Fruit fly (Drosophila melanogaster) whole organism, embryonic: Measurements from ENCODE around the gene CG31548.

Source experiments
- CG10267 ChIP-seq: fragments of 200-800 bp; sonication (Bioruptor generic); optimal IDR thresholded peaks from 2 replicates; lab custom pipeline; 2018; ENCODE audit warnings: missing biosample characterization, mild to moderate bottlenecking, missing genetic modification characterization, moderate library complexity
- CG10274 ChIP-seq: fragments of 200-800 bp; sonication (Bioruptor generic); optimal IDR thresholded peaks from 3 replicates; lab custom pipeline; 2017; ENCODE audit warnings: missing biosample characterization, mild to moderate bottlenecking, missing genetic modification characterization
- CG10462 ChIP-seq: fragments of 200-800 bp; sonication (Bioruptor generic); optimal IDR thresholded peaks from 2 replicates; lab custom pipeline; 2016; ENCODE audit warnings: missing biosample characterization, missing genetic modification characterization
- CG12071 ChIP-seq: fragments of 200-800 bp; sonication (Bioruptor generic); optimal IDR thresholded peaks from 3 replicates; lab custom pipeline; 2018; ENCODE audit warnings: missing biosample characterization, mild to moderate bottlenecking, missing genetic modification characterization
- CG12391 ChIP-seq: fragments of 200-800 bp; sonication (Bioruptor generic); optimal IDR thresholded peaks from 3 replicates; lab custom pipeline; 2018; ENCODE audit warnings: missing biosample characterization, mild to moderate bottlenecking, missing genetic modification characterization, moderate library complexity
- CG12744 ChIP-seq: fragments of 200-800 bp; sonication (Bioruptor generic); optimal IDR thresholded peaks from 2 replicates; lab custom pipeline; 2016; ENCODE audit warnings: missing biosample characterization, missing genetic modification characterization
- CG13296 ChIP-seq: fragments of 200-800 bp; sonication (Bioruptor generic); optimal IDR thresholded peaks from 3 replicates; lab custom pipeline; 2018; ENCODE audit warnings: missing biosample characterization, mild to moderate bottlenecking, missing genetic modification characterization
- CG13424 ChIP-seq: fragments of 200-800 bp; sonication (Bioruptor generic); optimal IDR thresholded peaks from 2 replicates; lab custom pipeline; 2019; ENCODE audit warnings: missing biosample characterization, mild to moderate bottlenecking, missing genetic modification characterization, moderate library complexity
- CG13775 ChIP-seq: fragments of 200-800 bp; sonication (Bioruptor generic); optimal IDR thresholded peaks from 3 replicates; lab custom pipeline; 2017; ENCODE audit warnings: missing biosample characterization, mild to moderate bottlenecking, missing genetic modification characterization
- CG15269 ChIP-seq: fragments of 200-800 bp; sonication (Bioruptor generic); optimal IDR thresholded peaks from 2 replicates; lab custom pipeline; 2018; ENCODE audit warnings: missing biosample characterization, mild to moderate bottlenecking, missing genetic modification characterization, moderate library complexity
- CG1647 ChIP-seq: fragments of 200-800 bp; sonication (Bioruptor generic); optimal IDR thresholded peaks from 3 replicates; lab custom pipeline; 2016; ENCODE audit warnings: missing biosample characterization, missing genetic modification characterization
- CG17385 ChIP-seq: fragments of 200-800 bp; sonication (Bioruptor generic); optimal IDR thresholded peaks from 3 replicates; lab custom pipeline; 2018; ENCODE audit warnings: missing biosample characterization, mild to moderate bottlenecking, missing genetic modification characterization
- CG18764 ChIP-seq: fragments of 200-800 bp; sonication (Bioruptor generic); optimal IDR thresholded peaks from 3 replicates; lab custom pipeline; 2016; ENCODE audit warnings: missing biosample characterization, missing genetic modification characterization
- CG2712 ChIP-seq: fragments of 200-800 bp; optimal IDR thresholded peaks from 3 replicates; lab custom pipeline; 2019; ENCODE audit warnings: missing biosample characterization, mild to moderate bottlenecking, missing genetic modification characterization, moderate library complexity
- CG3163 ChIP-seq: fragments of 200-800 bp; sonication (Bioruptor generic); optimal IDR thresholded peaks from 3 replicates; lab custom pipeline; 2016; ENCODE audit warnings: missing biosample characterization, missing genetic modification characterization
- CG4282 ChIP-seq: fragments of 200-800 bp; sonication (Bioruptor generic); optimal IDR thresholded peaks from 2 replicates; lab custom pipeline; 2016; ENCODE audit warnings: missing biosample characterization, missing genetic modification characterization
- CG4424 ChIP-seq: fragments of 200-800 bp; sonication (Bioruptor generic); optimal IDR thresholded peaks from 3 replicates; lab custom pipeline; 2016; ENCODE audit warnings: missing biosample characterization, missing genetic modification characterization
- CG6654 ChIP-seq: fragments of 200-800 bp; sonication (Bioruptor generic); optimal IDR thresholded peaks from 2 replicates; lab custom pipeline; 2017; ENCODE audit warnings: missing biosample characterization, mild to moderate bottlenecking, missing genetic modification characterization
- Camta ChIP-seq: fragments of 200-800 bp; sonication (Bioruptor generic); optimal IDR thresholded peaks from 2 replicates; lab custom pipeline; 2016; ENCODE audit warnings: missing biosample characterization, missing genetic modification characterization
- Chrac-16 ChIP-seq: fragments of 200-800 bp; sonication (Bioruptor generic); optimal IDR thresholded peaks from 3 replicates; lab custom pipeline; 2016; ENCODE audit warnings: missing biosample characterization, missing genetic modification characterization
- Dad ChIP-seq: fragments of 200-800 bp; sonication (Bioruptor generic); optimal IDR thresholded peaks from 3 replicates; lab custom pipeline; 2016; ENCODE audit warnings: missing biosample characterization, missing genetic modification characterization
- Deaf1 ChIP-seq: fragments of 200-800 bp; optimal IDR thresholded peaks from 3 replicates; lab custom pipeline; 2019; ENCODE audit warnings: missing biosample characterization, mild to moderate bottlenecking, missing genetic modification characterization, moderate library complexity
- Fer2 ChIP-seq: fragments of 200-800 bp; sonication (Bioruptor generic); optimal IDR thresholded peaks from 2 replicates; lab custom pipeline; 2018; ENCODE audit warnings: missing biosample characterization, mild to moderate bottlenecking, missing genetic modification characterization, moderate library complexity
- Hsf ChIP-seq: fragments of 200-800 bp; sonication (Bioruptor generic); optimal IDR thresholded peaks from 3 replicates; lab custom pipeline; 2016; ENCODE audit warnings: missing biosample characterization, missing genetic modification characterization
- Jarid2 ChIP-seq: fragments of 200-800 bp; sonication (Bioruptor generic); optimal IDR thresholded peaks from 3 replicates; lab custom pipeline; 2017; ENCODE audit warnings: mild to moderate bottlenecking, missing biosample characterization, missing genetic modification reagents, missing genetic modification characterization
- Med ChIP-seq: fragments of 200-800 bp; sonication (Bioruptor generic); peaks from one replicate; lab custom pipeline; 2016; ENCODE audit warnings: missing biosample characterization, missing genetic modification characterization, mild to moderate bottlenecking, inconsistent platforms, moderate library complexity
- NC2β ChIP-seq: fragments of 200-800 bp; sonication (Bioruptor generic); optimal IDR thresholded peaks from 2 replicates; lab custom pipeline; 2016; ENCODE audit warnings: missing biosample characterization, missing genetic modification characterization
- Nf-YA ChIP-seq: fragments of 200-800 bp; sonication (Bioruptor generic); IDR thresholded peaks from 2 replicates; pipeline ENCODE4 v1.3.6; 2022; ENCODE audit warnings: missing biosample characterization, missing genetic modification characterization
- Nf-YB ChIP-seq: fragments of 200-800 bp; sonication (Bioruptor generic); optimal IDR thresholded peaks from 3 replicates; lab custom pipeline; 2019; ENCODE audit warnings: missing biosample characterization, mild to moderate bottlenecking, missing genetic modification characterization, moderate library complexity
- Nf-YC ChIP-seq: fragments of 200-800 bp; optimal IDR thresholded peaks from 3 replicates; lab custom pipeline; 2019; ENCODE audit warnings: missing biosample characterization, mild to moderate bottlenecking, missing genetic modification characterization, moderate library complexity
- Sry-β ChIP-seq: fragments of 200-800 bp; sonication (Bioruptor generic); optimal IDR thresholded peaks from 2 replicates; lab custom pipeline; 2018; ENCODE audit warnings: missing biosample characterization, mild to moderate bottlenecking, missing genetic modification characterization, moderate library complexity
- Taf1 ChIP-seq: fragments of 200-800 bp; sonication (Bioruptor generic); IDR thresholded peaks from 2 replicates; pipeline ENCODE4 v1.3.6; 2022; ENCODE audit warnings: missing biosample characterization, missing genetic modification characterization
- abd-A ChIP-seq: fragments of 200-800 bp; sonication (Bioruptor generic); optimal IDR thresholded peaks from 3 replicates; lab custom pipeline; 2019; ENCODE audit warnings: missing biosample characterization, mild to moderate bottlenecking, missing genetic modification characterization, moderate library complexity
- bsh ChIP-seq, 2 experiments: fragments of 200-800 bp; sonication (Bioruptor generic); optimal IDR thresholded peaks; 2 replicates each; lab custom pipeline; 2017 to 2018; ENCODE audit warnings: mild to moderate bottlenecking in 2 of 2, missing biosample characterization in 2 of 2, missing genetic modification characterization in 2 of 2, moderate library complexity in 1 of 2
- dati ChIP-seq: fragments of 200-800 bp; sonication (Bioruptor generic); IDR thresholded peaks from 2 replicates; pipeline ENCODE4 v1.3.6; 2022; ENCODE audit warnings: missing biosample characterization, missing genetic modification characterization
- dmrt11E ChIP-seq: fragments of 200-800 bp; sonication (Bioruptor generic); optimal IDR thresholded peaks from 3 replicates; lab custom pipeline; 2018; ENCODE audit warnings: missing biosample characterization, mild to moderate bottlenecking, missing genetic modification characterization, moderate library complexity
- dmrt99B ChIP-seq: fragments of 200-800 bp; sonication (Bioruptor generic); optimal IDR thresholded peaks from 2 replicates; lab custom pipeline; 2018; ENCODE audit warnings: missing biosample characterization, mild to moderate bottlenecking, missing genetic modification characterization, moderate library complexity
- eve ChIP-seq, 2 experiments: fragments of >200 bp; optimal IDR thresholded peaks; 2 replicates each; lab custom pipeline; 2017; ENCODE audit warnings: missing biosample characterization in 2 of 2, missing genetic modification characterization in 2 of 2
- hth ChIP-seq: fragments of >200 bp; optimal IDR thresholded peaks from 2 replicates; lab custom pipeline; 2017; ENCODE audit warnings: inconsistent platforms
- kay ChIP-seq: fragments of 200-800 bp; sonication (Bioruptor generic); optimal IDR thresholded peaks from 2 replicates; lab custom pipeline; 2016; ENCODE audit warnings: missing biosample characterization, missing genetic modification characterization
- maf-S ChIP-seq: fragments of 200-800 bp; sonication (Bioruptor generic); optimal IDR thresholded peaks from 2 replicates; lab custom pipeline; 2016; ENCODE audit warnings: missing biosample characterization, missing genetic modification characterization
- mam ChIP-seq: fragments of 200-800 bp; sonication (Bioruptor generic); optimal IDR thresholded peaks from 3 replicates; lab custom pipeline; 2016; ENCODE audit warnings: missing biosample characterization, missing genetic modification characterization
- mld ChIP-seq: fragments of 200-800 bp; sonication (Bioruptor generic); IDR thresholded peaks from 3 replicates; pipeline ENCODE4 v1.3.6; 2022; ENCODE audit warnings: missing biosample characterization, missing genetic modification characterization; ENCODE audit not compliant: partially characterized antibody
- nerfin-1 ChIP-seq: fragments of 200-800 bp; sonication (Bioruptor generic); optimal IDR thresholded peaks from 3 replicates; lab custom pipeline; 2019; ENCODE audit warnings: missing biosample characterization, mild to moderate bottlenecking, missing genetic modification characterization, moderate library complexity
- nmo ChIP-seq: fragments of 200-800 bp; sonication (Bioruptor generic); optimal IDR thresholded peaks from 2 replicates; lab custom pipeline; 2018; ENCODE audit warnings: missing biosample characterization, mild to moderate bottlenecking, missing genetic modification characterization, moderate library complexity
- otp ChIP-seq: fragments of 200-800 bp; sonication (Bioruptor generic); IDR thresholded peaks from 3 replicates; pipeline ENCODE4, ENCODE4 v1.3.6; 2022; ENCODE audit warnings: missing biosample characterization, missing genetic modification characterization
- pnt ChIP-seq: fragments of 200-800 bp; sonication (Bioruptor generic); optimal IDR thresholded peaks from 3 replicates; lab custom pipeline; 2016; ENCODE audit warnings: missing biosample characterization, missing genetic modification characterization
- stwl ChIP-seq: fragments of 200-800 bp; sonication (Bioruptor generic); optimal IDR thresholded peaks from 3 replicates; lab custom pipeline; 2018; ENCODE audit warnings: missing biosample characterization, mild to moderate bottlenecking, missing genetic modification characterization, moderate library complexity
- trem ChIP-seq: fragments of 200-800 bp; optimal IDR thresholded peaks from 3 replicates; lab custom pipeline; 2019; ENCODE audit warnings: missing biosample characterization, mild to moderate bottlenecking, missing genetic modification characterization, moderate library complexity
- zf30C ChIP-seq: fragments of 200-800 bp; sonication (Bioruptor generic); optimal IDR thresholded peaks from 3 replicates; lab custom pipeline; 2018; ENCODE audit warnings: missing biosample characterization, mild to moderate bottlenecking, missing genetic modification characterization

CG31548 gene

dm6 chr3R:5622985-5623630, 13.5 kb downstream of the CG31548 start (continued):
- TF ChIP-seq bsh (GFP tag; optimal IDR thresholded peaks at IDR 0.05; lab: Kevin White, UChicago) = peak; percentile 11 to 82
- peak; percentile 86 for TF ChIP-seq stwl (tag; lab: Kevin White, UChicago)
- peak; percentile 64 for TF ChIP-seq dmrt11E (tag; lab: Kevin White, UChicago)
- TF ChIP-seq Camta (GFP tag; lab: Kevin White, UChicago) = peak; percentile 79
- peak; percentile 96 for TF ChIP-seq Med (GFP tag; lab: Kevin White, UChicago)
- TF ChIP-seq mld (GFP tag; lab: Robert Waterston, UW) = no peak
- TF ChIP-seq CG4282 (GFP tag; lab: Kevin White, UChicago) = peak; percentile 22
- TF ChIP-seq CG13775 (GFP tag; lab: Kevin White, UChicago) = peak; percentile 52
- peak; percentile 61 for TF ChIP-seq mam (GFP tag; lab: Kevin White, UChicago)
- peak; percentile 43 for TF ChIP-seq Nf-YC (tag; lab: Kevin White, UChicago)
- peak; percentile 63 for TF ChIP-seq Dad (GFP tag; lab: Kevin White, UChicago)
- TF ChIP-seq CG12071 (GFP tag; lab: Kevin White, UChicago) = peak; percentile 86
- peak; percentile 97 for TF ChIP-seq CG10267 (tag; lab: Kevin White, UChicago)
- peak; percentile 39 for TF ChIP-seq Fer2 (tag; lab: Kevin White, UChicago)
- TF ChIP-seq Chrac-16 = peak; percentile 38
- peak; percentile 64 for TF ChIP-seq CG12391
- TF ChIP-seq CG17385 (GFP tag; lab: Kevin White, UChicago) = peak; percentile 71
- TF ChIP-seq hth (lab: Kevin White, UChicago) = no peak
- peak; percentile 64 for TF ChIP-seq CG3163
- TF ChIP-seq kay (GFP tag; lab: Kevin White, UChicago) = peak; percentile 63
- peak; percentile 41 for TF ChIP-seq nmo (GFP tag; lab: Kevin White, UChicago)
- TF ChIP-seq pnt (GFP tag; lab: Kevin White, UChicago) = peak; percentile 48
- TF ChIP-seq Nf-YB (GFP tag; lab: Kevin White, UChicago) = peak; percentile 63
- TF ChIP-seq Hsf (GFP tag; lab: Kevin White, UChicago) = peak; percentile 73
- peak; percentile 71 for TF ChIP-seq trem (tag; lab: Kevin White, UChicago)
- TF ChIP-seq CG10274 = peak; percentile 11
- no peak for TF ChIP-seq otp (GFP tag; lab: Robert Waterston, UW)
- TF ChIP-seq zf30C (GFP tag; lab: Kevin White, UChicago) = peak; percentile 44
- peak; percentile 65 for TF ChIP-seq Sry-β (GFP tag; lab: Kevin White, UChicago)
- TF ChIP-seq Taf1 (GFP tag; lab: Robert Waterston, UW) = no peak
- TF ChIP-seq CG10462 (GFP tag; lab: Kevin White, UChicago) = peak; percentile 64
- TF ChIP-seq CG13424 (tag; lab: Kevin White, UChicago) = peak; percentile 72
- TF ChIP-seq CG2712 (tag; lab: Kevin White, UChicago) = peak; percentile 66
- no peak for TF ChIP-seq Nf-YA (GFP tag; lab: Robert Waterston, UW)
- TF ChIP-seq Jarid2 = peak; percentile 28
- TF ChIP-seq maf-S (GFP tag; lab: Kevin White, UChicago) = peak; percentile 34
- peak; percentile 70 for TF ChIP-seq CG18764 (GFP tag; lab: Kevin White, UChicago)
- TF ChIP-seq CG13296 (GFP tag; lab: Kevin White, UChicago) = peak; percentile 84
- peak; percentile 74 for TF ChIP-seq CG1647 (GFP tag; lab: Kevin White, UChicago)
- peak; percentile 70 for TF ChIP-seq CG15269 (tag; lab: Kevin White, UChicago)
- peak; percentile 61 for TF ChIP-seq CG4424 (GFP tag; lab: Kevin White, UChicago)
- TF ChIP-seq eve (GFP tag; optimal IDR thresholded peaks at IDR 0.05; lab: Kevin White, UChicago) = no peak
- no peak for TF ChIP-seq dati
- peak; percentile 85 for TF ChIP-seq NC2β
- peak; percentile 87 for TF ChIP-seq nerfin-1 (tag; lab: Kevin White, UChicago)
- TF ChIP-seq dmrt99B (tag; lab: Kevin White, UChicago) = peak; percentile 73
- TF ChIP-seq Deaf1 (tag; lab: Kevin White, UChicago) = peak; percentile 37
- TF ChIP-seq abd-A (tag; lab: Kevin White, UChicago) = peak; percentile 95
- no peak for TF ChIP-seq CG6654
- peak; percentile 15 for TF ChIP-seq CG12744 (GFP tag; lab: Kevin White, UChicago)
